Fruit fly (Drosophila melanogaster) whole organism, embryonic: ENCODE measurements around the gene Adsl.
A peak's percentile ranks its signal among the peaks of the same experiment; 100 is the strongest.

Source experiments
- CG11504 ChIP-seq: fragments of 200-800 bp; sonication (Bioruptor generic); optimal IDR thresholded peaks from 3 replicates; lab custom pipeline; 2019; ENCODE audit warnings: missing biosample characterization, mild to moderate bottlenecking, missing genetic modification characterization, moderate library complexity
- CG15073 ChIP-seq: fragments of 200-800 bp; sonication (Bioruptor generic); optimal IDR thresholded peaks from 2 replicates; lab custom pipeline; 2016; ENCODE audit warnings: missing biosample characterization, missing genetic modification characterization
- CG15479 ChIP-seq: fragments of 200-800 bp; sonication (Bioruptor generic); optimal IDR thresholded peaks from 3 replicates; lab custom pipeline; 2019; ENCODE audit warnings: missing biosample characterization, mild to moderate bottlenecking, missing genetic modification characterization, moderate library complexity
- CG15514 ChIP-seq: fragments of 200-800 bp; sonication (Bioruptor generic); optimal IDR thresholded peaks from 3 replicates; lab custom pipeline; 2017; ENCODE audit warnings: missing biosample characterization, missing genetic modification characterization, mild to moderate bottlenecking, moderate library complexity, missing genetic modification reagents
- CG17186 ChIP-seq: fragments of 200-800 bp; sonication (Bioruptor generic); optimal IDR thresholded peaks from 3 replicates; lab custom pipeline; 2017; ENCODE audit warnings: missing biosample characterization, missing genetic modification reagents, missing genetic modification characterization
- CG17912 ChIP-seq: fragments of 200-800 bp; sonication (Bioruptor generic); optimal IDR thresholded peaks from 2 replicates; lab custom pipeline; 2018; ENCODE audit warnings: missing biosample characterization, mild to moderate bottlenecking, missing genetic modification characterization
- CG1792 ChIP-seq: fragments of 200-800 bp; sonication (Bioruptor generic); optimal IDR thresholded peaks from 2 replicates; lab custom pipeline; 2016; ENCODE audit warnings: missing biosample characterization, missing genetic modification characterization
- CG3847 ChIP-seq: fragments of 200-800 bp; sonication (Bioruptor generic); IDR thresholded peaks from 2 replicates; pipeline ENCODE4 v1.3.6; 2022; ENCODE audit warnings: missing biosample characterization, missing genetic modification characterization
- CG4730 ChIP-seq: fragments of 200-800 bp; sonication (Bioruptor generic); IDR thresholded peaks from 2 replicates; pipeline ENCODE4 v1.3.6; 2022; ENCODE audit warnings: missing biosample characterization, missing genetic modification characterization
- CG5180 ChIP-seq: fragments of 200-800 bp; sonication (Bioruptor generic); optimal IDR thresholded peaks from 3 replicates; lab custom pipeline; 2017; ENCODE audit warnings: missing biosample characterization, missing genetic modification characterization, mild to moderate bottlenecking, moderate library complexity, missing genetic modification reagents
- CG7357 ChIP-seq: fragments of 200-800 bp; sonication (Bioruptor generic); IDR thresholded peaks from 3 replicates; pipeline ENCODE4 v1.3.6; 2022; ENCODE audit warnings: missing biosample characterization, missing genetic modification characterization
- CG8478 ChIP-seq: fragments of >200 bp; optimal IDR thresholded peaks from 2 replicates; lab custom pipeline; 2018
- CG8924 ChIP-seq: fragments of 200-800 bp; optimal IDR thresholded peaks from 3 replicates; lab custom pipeline; 2019; ENCODE audit warnings: missing biosample characterization, mild to moderate bottlenecking, missing genetic modification characterization, moderate library complexity
- CG9817 ChIP-seq: fragments of 200-800 bp; sonication (Bioruptor generic); optimal IDR thresholded peaks from 2 replicates; lab custom pipeline; 2018; ENCODE audit warnings: missing biosample characterization, mild to moderate bottlenecking, missing genetic modification characterization, moderate library complexity
- CTCF ChIP-seq: fragments of 200-800 bp; sonication (Bioruptor generic); optimal IDR thresholded peaks from 2 replicates; lab custom pipeline; 2017; ENCODE audit warnings: missing biosample characterization, mild to moderate bottlenecking, missing genetic modification characterization, moderate library complexity
- D19A ChIP-seq: fragments of 200-800 bp; optimal IDR thresholded peaks from 3 replicates; lab custom pipeline; 2019; ENCODE audit warnings: missing biosample characterization, mild to moderate bottlenecking, missing genetic modification characterization, moderate library complexity
- Doc3 ChIP-seq: fragments of 200-800 bp; sonication (Bioruptor generic); IDR thresholded peaks from 3 replicates; pipeline ENCODE4 v1.3.6; 2022; ENCODE audit warnings: missing biosample characterization, missing genetic modification characterization; ENCODE audit not compliant: partially characterized antibody
- Drgx ChIP-seq: fragments of 200-800 bp; sonication (Bioruptor generic); IDR thresholded peaks from 2 replicates; pipeline ENCODE4 v1.3.6; 2022; ENCODE audit warnings: missing biosample characterization, missing genetic modification characterization
- GATAe ChIP-seq: fragments of 200-800 bp; sonication (Bioruptor generic); conservative IDR thresholded peaks from 2 replicates; pipeline ENCODE4 v1.3.6; 2022; ENCODE audit warnings: missing biosample characterization, missing genetic modification characterization
- Med ChIP-seq: fragments of 200-800 bp; sonication (Bioruptor generic); peaks from one replicate; lab custom pipeline; 2016; ENCODE audit warnings: missing biosample characterization, missing genetic modification characterization, mild to moderate bottlenecking, inconsistent platforms, moderate library complexity
- Mrtf ChIP-seq: fragments of 200-800 bp; sonication (Bioruptor generic); IDR thresholded peaks from 3 replicates; pipeline ENCODE4 v1.3.6; 2022; ENCODE audit warnings: missing biosample characterization, missing genetic modification characterization
- Myb ChIP-seq: fragments of 200-800 bp; sonication (Bioruptor generic); optimal IDR thresholded peaks from 2 replicates; lab custom pipeline; 2016; ENCODE audit warnings: missing biosample characterization, missing genetic modification characterization
- NC2α ChIP-seq: fragments of 200-800 bp; sonication (Bioruptor generic); optimal IDR thresholded peaks from 2 replicates; lab custom pipeline; 2016; ENCODE audit warnings: missing biosample characterization, missing genetic modification characterization
- NFAT ChIP-seq: fragments of 200-800 bp; sonication (Bioruptor generic); IDR thresholded peaks from 2 replicates; pipeline ENCODE4 v1.3.6; 2022; ENCODE audit warnings: missing biosample characterization, missing genetic modification characterization
- NK7.1 ChIP-seq: fragments of 200-800 bp; sonication (Bioruptor generic); optimal IDR thresholded peaks from 3 replicates; lab custom pipeline; 2016; ENCODE audit warnings: missing biosample characterization, missing genetic modification characterization
- Optix ChIP-seq: fragments of 200-800 bp; sonication (Bioruptor generic); IDR thresholded peaks from 3 replicates; pipeline ENCODE4 v1.3.6; 2022; ENCODE audit warnings: missing biosample characterization, missing genetic modification characterization
- Pdp1 ChIP-seq, 2 experiments: fragments of 200-800 bp; sonication (Bioruptor generic); optimal IDR thresholded peaks; 3 replicates each; lab custom pipeline; 2016; ENCODE audit warnings: missing biosample characterization in 2 of 2, missing genetic modification characterization in 2 of 2, mild to moderate bottlenecking in 1 of 2, moderate library complexity in 1 of 2
- Sox100B ChIP-seq: fragments of 200-800 bp; sonication (Bioruptor generic); optimal IDR thresholded peaks from 3 replicates; lab custom pipeline; 2018; ENCODE audit warnings: missing biosample characterization, mild to moderate bottlenecking, missing genetic modification characterization
- Sry-β ChIP-seq: fragments of 200-800 bp; sonication (Bioruptor generic); optimal IDR thresholded peaks from 2 replicates; lab custom pipeline; 2018; ENCODE audit warnings: missing biosample characterization, mild to moderate bottlenecking, missing genetic modification characterization, moderate library complexity
- chinmo ChIP-seq: fragments of 200-800 bp; sonication (Bioruptor generic); IDR thresholded peaks from 4 replicates; pipeline ENCODE4 v1.3.6; 2022; ENCODE audit warnings: missing biosample characterization, missing genetic modification characterization; ENCODE audit not compliant: partially characterized antibody
- corto ChIP-seq: fragments of 200-800 bp; sonication (Bioruptor generic); optimal IDR thresholded peaks from 2 replicates; lab custom pipeline; 2016; ENCODE audit warnings: missing biosample characterization, mild to moderate bottlenecking, missing genetic modification characterization, moderate library complexity
- crc ChIP-seq: fragments of 200-800 bp; sonication (Bioruptor generic); optimal IDR thresholded peaks from 2 replicates; lab custom pipeline; 2016; ENCODE audit warnings: missing biosample characterization, missing genetic modification characterization
- cwo ChIP-seq: fragments of 200-800 bp; sonication (Bioruptor generic); optimal IDR thresholded peaks from 3 replicates; lab custom pipeline; 2017; ENCODE audit warnings: missing biosample characterization, missing genetic modification characterization, mild to moderate bottlenecking, moderate library complexity, missing genetic modification reagents
- dmrt11E ChIP-seq: fragments of 200-800 bp; sonication (Bioruptor generic); optimal IDR thresholded peaks from 3 replicates; lab custom pipeline; 2018; ENCODE audit warnings: missing biosample characterization, mild to moderate bottlenecking, missing genetic modification characterization, moderate library complexity
- dysf ChIP-seq: fragments of 200-800 bp; sonication (Bioruptor generic); IDR thresholded peaks from 3 replicates; pipeline ENCODE4 v1.3.6; 2022; ENCODE audit warnings: missing biosample characterization, missing genetic modification characterization
- exex ChIP-seq: fragments of 200-800 bp; sonication (Bioruptor generic); optimal IDR thresholded peaks from 4 replicates; lab custom pipeline; 2018; ENCODE audit warnings: missing biosample characterization, mild to moderate bottlenecking, missing genetic modification characterization, moderate library complexity
- grn ChIP-seq: fragments of 200-800 bp; sonication (Bioruptor generic); optimal IDR thresholded peaks from 3 replicates; lab custom pipeline; 2017; ENCODE audit warnings: missing biosample characterization, missing genetic modification characterization
- kni ChIP-seq: fragments of 200-800 bp; sonication (Bioruptor generic); optimal IDR thresholded peaks from 3 replicates; lab custom pipeline; 2017; ENCODE audit warnings: mild to moderate bottlenecking, missing biosample characterization, missing genetic modification reagents, missing genetic modification characterization
- mirr ChIP-seq: fragments of 200-800 bp; sonication (Bioruptor generic); optimal IDR thresholded peaks from 3 replicates; lab custom pipeline; 2018; ENCODE audit warnings: missing biosample characterization, mild to moderate bottlenecking, missing genetic modification characterization
- sug ChIP-seq: fragments of 200-800 bp; optimal IDR thresholded peaks from 2 replicates; lab custom pipeline; 2019; ENCODE audit warnings: missing biosample characterization, mild to moderate bottlenecking, missing genetic modification characterization, moderate library complexity
- tx ChIP-seq: fragments of 200-800 bp; sonication (Bioruptor generic); optimal IDR thresholded peaks from 2 replicates; lab custom pipeline; 2016; ENCODE audit warnings: missing biosample characterization, missing genetic modification characterization
- zen ChIP-seq: fragments of 200-800 bp; sonication (Bioruptor generic); optimal IDR thresholded peaks from 3 replicates; lab custom pipeline; 2018; ENCODE audit warnings: missing biosample characterization, mild to moderate bottlenecking, missing genetic modification characterization, moderate library complexity

Adsl gene

DNA sequence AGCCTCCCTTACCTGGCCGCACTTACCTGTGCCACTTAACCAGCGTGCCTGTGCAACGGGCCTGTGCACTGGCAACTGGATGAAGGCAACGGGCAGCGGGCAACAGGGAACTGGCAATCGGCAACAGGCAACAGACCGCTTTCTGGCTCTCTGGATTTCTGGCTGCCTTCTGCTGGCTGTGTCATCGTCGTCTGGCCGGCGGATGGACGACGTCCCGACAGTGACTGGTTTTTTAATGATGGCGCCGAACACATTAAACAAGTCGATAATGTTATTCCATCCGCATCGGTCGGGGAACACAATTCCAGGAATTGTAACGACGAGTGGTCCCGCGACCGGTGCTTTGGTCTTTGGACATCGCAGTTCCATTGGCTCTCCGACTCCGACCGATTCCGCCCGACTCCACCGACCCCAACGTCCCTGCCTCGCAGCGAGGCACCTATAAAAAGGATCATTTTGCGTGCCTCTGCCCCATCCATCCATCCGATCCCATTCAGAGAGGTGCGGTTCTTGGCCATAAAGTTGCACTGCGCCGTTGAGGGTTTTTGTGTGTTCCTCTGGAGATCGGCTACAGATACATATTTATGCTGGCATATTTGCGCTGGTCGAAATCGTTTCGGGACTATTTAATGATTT, 40.9 kb upstream of the Adsl start (continued):
- TF ChIP-seq D19A (tag; lab: Kevin White, UChicago) (no peak), Optix (GFP tag; lab: Robert Waterston, UW) (no peak), Mrtf (no peak), CG15514 (GFP tag; lab: Kevin White, UChicago) (no peak), CG7357 (GFP tag; lab: Robert Waterston, UW) (no peak), tx (GFP tag; lab: Kevin White, UChicago) (no peak), dysf (no peak), CG4730 (GFP tag; lab: Robert Waterston, UW) (no peak), Sry-β (no peak), chinmo (0 out of 4 replicates have a peak, but pooled peaks have one; percentile 15), CG8478 (lab: Kevin White, UChicago) (peak; percentile 14), CG1792 (no peak), CG15073 (GFP tag; lab: Kevin White, UChicago) (no peak), kni (GFP tag; lab: Kevin White, UChicago) (peak; percentile 53), Drgx (0 out of 2 replicates have a peak, but pooled peaks have one; percentile 13), CTCF (no peak), Sox100B (GFP tag; lab: Kevin White, UChicago) (no peak), CG11504 (no peak), zen (tag; lab: Kevin White, UChicago) (peak; percentile 89), Doc3 (GFP tag; lab: Robert Waterston, UW) (no peak), corto (GFP tag; lab: Kevin White, UChicago) (peak; percentile 64), CG5180 (GFP tag; lab: Kevin White, UChicago) (no peak), CG3847 (GFP tag; lab: Robert Waterston, UW) (no peak), Myb (no peak), CG17186 (GFP tag; lab: Kevin White, UChicago) (no peak)

dm6 chr3R:17060809-17061394, 40.0 kb upstream of the Adsl start:
- TF ChIP-seq cwo (peak; percentile 45), Med (GFP tag; lab: Kevin White, UChicago) (peak; percentile 36), NFAT (GFP tag; lab: Robert Waterston, UW) (no peak), exex (tag; lab: Kevin White, UChicago) (peak; percentile 49), CG9817 (no peak), NC2α (GFP tag; lab: Kevin White, UChicago) (no peak), CG17912 (GFP tag; lab: Kevin White, UChicago) (no peak), chinmo (0 out of 4 replicates have a peak, but pooled peaks have one; percentile 13), CG15479 (GFP tag; lab: Kevin White, UChicago) (no peak), GATAe (peak; percentile 71), mirr (GFP tag; lab: Kevin White, UChicago) (peak; percentile 31), Pdp1 (GFP tag; optimal IDR thresholded peaks at IDR 0.05; lab: Kevin White, UChicago) (peak in 1 of 2 experiments; percentile 58), CG8924 (tag; lab: Kevin White, UChicago) (no peak), NK7.1 (no peak), dmrt11E (no peak), crc (GFP tag; lab: Kevin White, UChicago) (no peak), grn (peak; percentile 15), sug (tag; lab: Kevin White, UChicago) (peak; percentile 65)
- TF ChIP-seq, all 482 proteins: peak for 9
